Worm (Caenorhabditis elegans) whole organism, late embryonic: ENCODE measurements around the gene taf-10.

Source experiments
- C08G9.2 ChIP-seq: sonication (generic microtip); optimal IDR thresholded peaks from 2 replicates; lab custom pipeline; 2016; ENCODE audit warnings: mild to moderate bottlenecking, missing genetic modification characterization, moderate library complexity, missing compliant biosample characterization
- C38D4.7 ChIP-seq: fragments of 200-800 bp; sonication (Bioruptor generic); optimal IDR thresholded peaks from 2 replicates; lab custom pipeline; 2018; ENCODE audit warnings: mild to moderate bottlenecking, missing genetic modification characterization, moderate library complexity, missing compliant biosample characterization
- F13H6.1 ChIP-seq: sonication (generic microtip); optimal IDR thresholded peaks from 2 replicates; lab custom pipeline; 2016; ENCODE audit warnings: missing genetic modification characterization, missing compliant biosample characterization
- K02D7.2 ChIP-seq: sonication (generic microtip); optimal IDR thresholded peaks from 2 replicates; lab custom pipeline; 2017; ENCODE audit warnings: mild to moderate bottlenecking, missing genetic modification characterization, missing compliant biosample characterization
- K09A11.1 ChIP-seq: sonication (generic microtip); optimal IDR thresholded peaks from 2 replicates; lab custom pipeline; 2017; ENCODE audit warnings: antibody characterized with exemption, mild to moderate bottlenecking, missing genetic modification characterization, missing compliant biosample characterization; ENCODE audit not compliant: insufficient read depth
- T23F11.4 ChIP-seq: fragments of 200-800 bp; sonication (Bioruptor generic); optimal IDR thresholded peaks from 2 replicates; lab custom pipeline; 2018; ENCODE audit warnings: mild to moderate bottlenecking, missing genetic modification characterization, missing compliant biosample characterization
- ceh-14 ChIP-seq: sonication (generic microtip); optimal IDR thresholded peaks from 2 replicates; lab custom pipeline; 2016; ENCODE audit warnings: missing genotype, missing genetic modification characterization, missing compliant biosample characterization
- ceh-18 ChIP-seq: sonication (generic microtip); optimal IDR thresholded peaks from 2 replicates; lab custom pipeline; 2016; ENCODE audit warnings: missing genetic modification characterization, missing compliant biosample characterization
- ceh-2 ChIP-seq: sonication (generic microtip); optimal IDR thresholded peaks from 2 replicates; lab custom pipeline; 2016; ENCODE audit warnings: missing genotype, missing genetic modification characterization, missing compliant biosample characterization
- ceh-30 ChIP-seq: fragments of 150-350 bp; optimal IDR thresholded peaks from 2 replicates; lab custom pipeline; 2014; ENCODE audit warnings: missing biosample characterization, missing genetic modification characterization
- ceh-31 ChIP-seq: sonication (generic microtip); optimal IDR thresholded peaks from 2 replicates; lab custom pipeline; 2016; ENCODE audit warnings: missing genetic modification characterization, missing compliant biosample characterization
- ceh-45 ChIP-seq: fragments of 200-800 bp; sonication (Bioruptor generic); IDR thresholded peaks from 2 replicates; pipeline ENCODE4 v1.3.6; 2022; ENCODE audit warnings: missing genetic modification reagents, missing genetic modification characterization, missing compliant biosample characterization
- ceh-48 ChIP-seq: sonication (generic microtip); optimal IDR thresholded peaks from 2 replicates; lab custom pipeline; 2016; ENCODE audit warnings: missing genetic modification characterization, inconsistent platforms, missing compliant biosample characterization
- ceh-6 ChIP-seq: fragments of 200-800 bp; sonication (Bioruptor generic); optimal IDR thresholded peaks from 2 replicates; lab custom pipeline; 2018; ENCODE audit warnings: mild to moderate bottlenecking, missing genetic modification characterization, missing compliant biosample characterization
- ceh-9 ChIP-seq: sonication (generic microtip); optimal IDR thresholded peaks from 2 replicates; lab custom pipeline; 2016; ENCODE audit warnings: mild to moderate bottlenecking, missing genetic modification characterization, inconsistent platforms, missing compliant biosample characterization
- che-1 ChIP-seq: sonication (generic microtip); optimal IDR thresholded peaks from 2 replicates; lab custom pipeline; 2016; ENCODE audit warnings: mild to moderate bottlenecking, missing genetic modification characterization, missing compliant biosample characterization
- dmd-4 ChIP-seq: sonication (generic microtip); optimal IDR thresholded peaks from 2 replicates; lab custom pipeline; 2016; ENCODE audit warnings: borderline replicate concordance, missing genetic modification characterization, missing compliant biosample characterization
- dve-1 ChIP-seq: sonication (generic microtip); optimal IDR thresholded peaks from 2 replicates; lab custom pipeline; 2017; ENCODE audit warnings: antibody characterized with exemption, mild to moderate bottlenecking, missing genetic modification characterization, missing compliant biosample characterization
- elt-4 ChIP-seq: sonication (generic microtip); optimal IDR thresholded peaks from 2 replicates; lab custom pipeline; 2016; ENCODE audit warnings: missing genetic modification characterization, missing compliant biosample characterization
- eyg-1 ChIP-seq: sonication (generic microtip); optimal IDR thresholded peaks from 2 replicates; lab custom pipeline; 2016; ENCODE audit warnings: missing genotype, missing genetic modification characterization, missing compliant biosample characterization
- fkh-10 ChIP-seq: fragments of 150-350 bp; optimal IDR thresholded peaks from 2 replicates; lab custom pipeline; 2014; ENCODE audit warnings: missing biosample characterization, missing genetic modification reagents, missing genetic modification characterization
- fkh-6 ChIP-seq: sonication (generic microtip); optimal IDR thresholded peaks from 2 replicates; lab custom pipeline; 2016; ENCODE audit warnings: missing genetic modification characterization, missing compliant biosample characterization
- hlh-13 ChIP-seq: fragments of 200-800 bp; sonication (Bioruptor generic); optimal IDR thresholded peaks from 2 replicates; lab custom pipeline; 2018; ENCODE audit warnings: mild to moderate bottlenecking, missing genetic modification characterization, missing compliant biosample characterization
- hlh-15 ChIP-seq: sonication (generic microtip); optimal IDR thresholded peaks from 2 replicates; lab custom pipeline; 2016; ENCODE audit warnings: missing genetic modification characterization, missing compliant biosample characterization
- hlh-8 ChIP-seq: sonication (generic microtip); optimal IDR thresholded peaks from 2 replicates; lab custom pipeline; 2016; ENCODE audit warnings: missing genotype, missing genetic modification characterization, missing compliant biosample characterization
- lin-11 ChIP-seq: fragments of 200-800 bp; sonication (Bioruptor generic); optimal IDR thresholded peaks from 2 replicates; lab custom pipeline; 2018; ENCODE audit warnings: mild to moderate bottlenecking, missing genetic modification characterization, missing compliant biosample characterization
- madf-2 ChIP-seq: sonication (generic microtip); optimal IDR thresholded peaks from 2 replicates; lab custom pipeline; 2017; ENCODE audit warnings: missing genetic modification characterization, missing compliant biosample characterization
- mec-3 ChIP-seq: sonication (generic microtip); optimal IDR thresholded peaks from 2 replicates; lab custom pipeline; 2016; ENCODE audit warnings: borderline replicate concordance, missing genetic modification characterization, missing compliant biosample characterization
- nfya-1 ChIP-seq: sonication (generic microtip); optimal IDR thresholded peaks from 2 replicates; lab custom pipeline; 2017; ENCODE audit warnings: missing genetic modification characterization, mild to moderate bottlenecking, missing compliant biosample characterization, antibody characterized with exemption, moderate library complexity
- nhr-11 ChIP-seq: fragments of 150-350 bp; optimal IDR thresholded peaks from 2 replicates; lab custom pipeline; 2014; ENCODE audit warnings: missing biosample characterization, missing genetic modification characterization
- pat-9 ChIP-seq: fragments of 200-800 bp; sonication (Bioruptor generic); optimal IDR thresholded peaks from 2 replicates; lab custom pipeline; 2018; ENCODE audit warnings: mild to moderate bottlenecking, missing genetic modification characterization, moderate library complexity, missing compliant biosample characterization
- pha-2 ChIP-seq: sonication (generic microtip); optimal IDR thresholded peaks from 2 replicates; lab custom pipeline; 2017; ENCODE audit warnings: mild to moderate bottlenecking, missing genetic modification characterization, missing compliant biosample characterization
- pqm-1 ChIP-seq: sonication (generic microtip); optimal IDR thresholded peaks from 2 replicates; lab custom pipeline; 2016; ENCODE audit warnings: missing genetic modification characterization, missing compliant biosample characterization
- ref-2 ChIP-seq: sonication (generic microtip); optimal IDR thresholded peaks from 2 replicates; lab custom pipeline; 2016; ENCODE audit warnings: missing genetic modification characterization, missing compliant biosample characterization
- sdc-2 ChIP-seq: sonication (generic microtip); optimal IDR thresholded peaks from 2 replicates; lab custom pipeline; 2016; ENCODE audit warnings: missing genotype, missing genetic modification characterization, missing compliant biosample characterization
- syd-9 ChIP-seq: sonication (generic microtip); optimal IDR thresholded peaks from 2 replicates; lab custom pipeline; 2016; ENCODE audit warnings: mild to moderate bottlenecking, missing genetic modification characterization, moderate library complexity, missing compliant biosample characterization
- tbx-2 ChIP-seq: sonication (generic microtip); optimal IDR thresholded peaks from 2 replicates; lab custom pipeline; 2016; ENCODE audit warnings: missing genetic modification characterization, missing compliant biosample characterization
- tbx-7 ChIP-seq: sonication (generic microtip); optimal IDR thresholded peaks from 2 replicates; lab custom pipeline; 2016; ENCODE audit warnings: missing genotype, missing genetic modification characterization, missing compliant biosample characterization
- unc-42 ChIP-seq: sonication (generic microtip); optimal IDR thresholded peaks from 2 replicates; lab custom pipeline; 2016; ENCODE audit warnings: missing genotype, missing genetic modification characterization, missing compliant biosample characterization
- unc-55 ChIP-seq: sonication (generic microtip); optimal IDR thresholded peaks from 2 replicates; lab custom pipeline; 2017; ENCODE audit warnings: missing biosample characterization, missing genetic modification reagents, missing genetic modification characterization
- zip-5 ChIP-seq: sonication (generic microtip); optimal IDR thresholded peaks from 2 replicates; lab custom pipeline; 2016; ENCODE audit warnings: missing genetic modification characterization, missing compliant biosample characterization

taf-10 gene

DNA sequence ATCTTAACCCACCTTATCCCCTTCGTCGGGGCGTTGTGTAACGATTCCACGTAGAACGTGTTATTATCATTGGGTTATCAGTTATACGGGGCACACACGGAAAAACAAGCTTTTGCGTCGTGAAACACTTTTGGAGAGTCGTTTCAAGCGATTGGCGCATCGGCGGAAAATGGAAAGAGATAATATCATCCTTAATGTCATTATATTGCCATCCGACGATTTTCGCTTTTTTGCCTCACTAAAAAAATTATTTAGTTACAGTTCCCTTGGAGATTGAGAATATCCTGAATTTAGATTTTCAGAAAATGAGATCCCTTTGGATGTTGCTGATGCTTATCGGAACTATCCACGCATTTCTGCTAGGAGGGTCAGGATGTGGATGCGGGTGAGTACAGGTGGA is 38.4 kb upstream of the taf-10 start, which contains the start of gene F41F3.8:
Gene F41F3.8 (plus strand): TSS at position 301 of the 400 bp plus-strand sequence.
- no peak for TF ChIP-seq sdc-2
- no peak for TF ChIP-seq unc-42 (tag; lab: Kevin White, UChicago)
- TF ChIP-seq, all 69 proteins: peak for 0

DNA sequence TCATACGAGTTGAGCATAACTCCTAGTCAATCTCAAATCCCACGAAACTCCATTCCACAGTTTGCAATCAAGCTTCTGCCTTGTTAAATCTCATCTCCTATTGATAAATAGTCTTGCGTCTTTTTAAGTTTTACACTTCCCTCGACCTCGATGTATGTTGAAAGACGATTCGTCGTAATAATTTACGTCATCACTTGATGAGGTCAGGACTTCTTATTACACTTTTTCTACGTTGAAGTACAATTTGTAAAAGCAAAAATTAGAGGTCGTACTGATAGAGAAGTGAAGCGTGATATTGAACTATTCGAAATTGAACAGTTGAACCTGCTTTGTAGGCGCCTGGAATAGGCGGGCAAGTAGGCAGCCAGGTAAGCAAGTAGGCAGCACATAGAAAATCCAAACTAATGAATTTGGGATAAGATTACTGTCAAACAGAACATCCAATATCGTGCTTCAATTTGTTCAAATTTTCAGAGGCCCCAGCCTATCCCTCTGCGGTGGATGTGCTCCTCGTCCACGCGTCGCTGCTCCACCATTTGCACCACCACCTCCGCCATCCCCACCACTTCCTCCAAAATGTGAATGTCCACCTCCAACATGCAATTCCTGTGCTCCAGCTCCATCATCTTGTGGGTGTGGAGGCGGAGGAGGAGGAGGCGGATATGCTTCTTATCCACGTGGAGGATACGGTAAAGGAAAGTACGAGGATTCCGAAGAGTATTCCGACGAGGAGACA is 37.1 kb upstream of the taf-10 start:
- TF ChIP-seq tbx-2 = no peak
- TF ChIP-seq pha-2 (tag; lab: Kevin White, UChicago) = no peak
- no peak for TF ChIP-seq T23F11.4 (GFP tag; lab: Kevin White, UChicago)
- TF ChIP-seq F13H6.1 = no peak
- no peak for TF ChIP-seq ceh-30 (tag; lab: Kevin White, UChicago)
- TF ChIP-seq syd-9 (tag; lab: Kevin White, UChicago) = no peak
- TF ChIP-seq ceh-45 (GFP tag; lab: Robert Waterston, UW) = no peak
- no peak for TF ChIP-seq eyg-1 (tag; lab: Kevin White, UChicago)
- TF ChIP-seq, all 69 proteins: peak for 0

DNA sequence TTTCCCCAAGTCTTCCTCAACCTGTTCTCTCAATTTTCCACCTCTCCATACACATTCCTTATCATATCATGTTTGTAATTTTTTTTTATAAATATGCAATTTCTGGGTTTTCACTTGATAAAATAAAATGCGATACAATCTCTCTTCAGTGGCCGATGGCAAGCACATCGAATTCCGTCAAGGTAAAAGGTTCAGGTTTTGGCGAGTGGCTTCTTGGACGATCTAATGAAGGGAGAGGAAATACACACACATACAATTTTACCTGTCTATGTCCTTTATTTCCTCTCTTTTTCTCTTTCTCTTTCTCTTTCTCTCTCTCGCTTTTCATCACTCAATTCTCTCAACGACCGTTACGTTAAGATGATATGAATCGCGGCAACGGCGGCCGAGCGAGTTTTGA is 35.4 kb upstream of the taf-10 start:
- TF ChIP-seq ceh-6 (no peak), K02D7.2 (tag; lab: Kevin White, UChicago) (no peak), ceh-2 (no peak), nhr-11 (no peak), ceh-48 (tag; lab: Kevin White, UChicago) (no peak), fkh-10 (GFP tag; lab: Kevin White, UChicago) (no peak), eyg-1 (tag; lab: Kevin White, UChicago) (no peak), tbx-7 (tag; lab: Kevin White, UChicago) (no peak), dmd-4 (tag; lab: Kevin White, UChicago) (no peak), ceh-14 (tag; lab: Kevin White, UChicago) (no peak), C08G9.2 (tag; lab: Kevin White, UChicago) (no peak), C38D4.7 (no peak), lin-11 (tag; lab: Kevin White, UChicago) (no peak), pqm-1 (tag; lab: Kevin White, UChicago) (no peak), che-1 (tag; lab: Kevin White, UChicago) (no peak), hlh-13 (no peak), ceh-30 (tag; lab: Kevin White, UChicago) (no peak)
- TF ChIP-seq, all 69 proteins: peak for 0

DNA sequence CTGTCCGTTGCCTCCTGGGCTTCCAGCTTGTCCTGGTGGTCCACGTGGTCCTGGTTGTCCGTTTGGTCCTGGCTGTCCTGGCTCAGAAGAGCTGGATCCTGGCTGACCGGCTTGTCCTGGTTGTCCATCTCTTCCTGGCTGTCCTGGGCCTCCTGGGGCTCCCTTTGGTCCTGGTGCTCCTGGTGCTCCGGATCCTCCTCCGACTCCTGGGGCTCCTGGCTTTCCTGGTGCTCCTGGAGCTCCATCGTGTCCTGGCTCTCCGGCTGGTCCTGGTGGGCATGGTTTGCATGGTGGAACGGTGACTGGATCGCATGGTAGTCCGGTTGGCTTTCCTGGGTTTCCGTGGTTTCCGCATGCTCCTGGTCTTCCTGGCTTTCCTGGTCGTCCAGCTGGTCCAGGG is 33.8 kb upstream of the taf-10 start:
- TF ChIP-seq T23F11.4 (GFP tag; lab: Kevin White, UChicago) (no peak), mec-3 (tag; lab: Kevin White, UChicago) (peak; percentile 13), fkh-6 (tag; lab: Kevin White, UChicago) (no peak), K02D7.2 (tag; lab: Kevin White, UChicago) (no peak), pat-9 (tag; lab: Kevin White, UChicago) (no peak), elt-4 (peak; percentile 26), ceh-9 (tag; lab: Kevin White, UChicago) (no peak), K09A11.1 (tag; lab: Kevin White, UChicago) (no peak)
- TF ChIP-seq, all 69 proteins: peak for 2

DNA sequence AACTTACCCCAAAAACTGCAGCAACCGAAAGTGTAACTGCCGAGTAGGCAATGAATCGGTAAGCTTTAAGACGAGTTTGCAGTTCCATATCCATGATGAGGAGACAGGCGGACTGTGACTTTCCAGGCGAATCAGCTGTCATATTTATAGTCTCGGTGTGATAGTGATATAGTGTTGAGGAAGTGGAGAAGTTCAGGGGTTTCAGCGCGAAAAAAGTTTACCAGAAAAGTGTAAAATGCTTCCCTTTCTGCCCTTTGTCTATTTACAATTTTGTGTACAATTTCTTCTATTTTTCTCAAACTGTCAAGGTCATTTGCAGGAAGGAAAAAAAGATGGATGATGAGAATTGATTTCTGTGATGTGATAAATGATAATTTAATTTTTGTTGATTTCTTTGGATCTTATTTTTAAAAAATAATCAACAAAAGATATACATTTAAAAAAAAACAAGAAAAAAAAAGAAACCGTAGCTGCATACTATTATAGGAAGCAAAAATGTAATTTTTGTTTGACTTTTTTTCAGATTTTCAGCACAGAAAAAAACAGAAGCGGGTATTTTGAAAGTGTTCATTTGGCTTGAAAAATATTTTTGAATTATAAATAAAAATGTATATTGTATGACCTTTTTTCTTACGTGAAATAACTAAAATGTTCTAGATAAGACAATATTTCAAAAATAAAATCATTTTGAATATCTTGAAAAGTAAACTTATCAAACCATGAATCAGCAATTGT is 32.9 kb upstream of the taf-10 start, which contains the start of the genes col-139 and F41F3.1:
Gene col-139 (minus strand): TSS at position 101 of the 735 bp plus-strand sequence.
Gene F41F3.1 (plus strand): TSS at position 685 of the 735 bp plus-strand sequence.
- TF ChIP-seq ref-2 (no peak), ceh-6 (no peak), hlh-8 (tag; lab: Kevin White, UChicago) (no peak), ceh-2 (no peak), madf-2 (tag; lab: Kevin White, UChicago) (no peak), dve-1 (tag; lab: Kevin White, UChicago) (no peak), ceh-9 (tag; lab: Kevin White, UChicago) (no peak), ceh-18 (tag; lab: Kevin White, UChicago) (no peak), unc-55 (GFP tag; lab: Kevin White, UChicago) (no peak), tbx-7 (tag; lab: Kevin White, UChicago) (no peak), nfya-1 (tag; lab: Kevin White, UChicago) (no peak), hlh-15 (tag; lab: Kevin White, UChicago) (no peak), zip-5 (tag; lab: Kevin White, UChicago) (no peak), ceh-31 (no peak)
- TF ChIP-seq, all 69 proteins: peak for 0
